Fruit fly (Drosophila melanogaster) whole organism, prepupa: Measurements from ENCODE around the gene CG10750.

Source experiments
- Blimp-1 ChIP-seq: fragments of 200-800 bp; sonication (Bioruptor generic); optimal IDR thresholded peaks from 3 replicates; lab custom pipeline; 2017; ENCODE audit warnings: missing biosample characterization, missing genetic modification characterization, mild to moderate bottlenecking, moderate library complexity, missing genetic modification reagents
- CG32006 ChIP-seq: fragments of 200-800 bp; sonication (Bioruptor generic); optimal IDR thresholded peaks from 3 replicates; lab custom pipeline; 2017; ENCODE audit warnings: missing biosample characterization, mild to moderate bottlenecking, missing genetic modification characterization
- Eip75B ChIP-seq: fragments of 200-800 bp; sonication (Bioruptor generic); optimal IDR thresholded peaks from 3 replicates; lab custom pipeline; 2016; ENCODE audit warnings: missing biosample characterization, missing genetic modification characterization
- Ets96B ChIP-seq: fragments of 200-800 bp; optimal IDR thresholded peaks from 2 replicates; lab custom pipeline; 2019; ENCODE audit warnings: missing biosample characterization, mild to moderate bottlenecking, missing genetic modification characterization, moderate library complexity
- Hr39 ChIP-seq: fragments of 200-800 bp; sonication (Bioruptor generic); optimal IDR thresholded peaks from 2 replicates; lab custom pipeline; 2016; ENCODE audit warnings: missing biosample characterization, missing genetic modification characterization
- Met ChIP-seq: fragments of 200-800 bp; sonication (Bioruptor generic); optimal IDR thresholded peaks from 3 replicates; lab custom pipeline; 2016; ENCODE audit warnings: missing biosample characterization, missing genetic modification characterization
- OdsH ChIP-seq: fragments of 200-800 bp; sonication (Bioruptor generic); optimal IDR thresholded peaks from 3 replicates; lab custom pipeline; 2016; ENCODE audit warnings: missing biosample characterization, missing genetic modification characterization
- Sox14 ChIP-seq: fragments of 200-800 bp; sonication (Bioruptor generic); optimal IDR thresholded peaks from 3 replicates; lab custom pipeline; 2016; ENCODE audit warnings: missing biosample characterization, missing genetic modification characterization
- fkh ChIP-seq: fragments of 200-800 bp; sonication (Bioruptor generic); optimal IDR thresholded peaks from 3 replicates; lab custom pipeline; 2017; ENCODE audit warnings: missing biosample characterization, mild to moderate bottlenecking, missing genetic modification characterization, moderate library complexity
- pdm3 ChIP-seq: fragments of 200-800 bp; sonication (Bioruptor generic); optimal IDR thresholded peaks from 3 replicates; lab custom pipeline; 2016; ENCODE audit warnings: missing biosample characterization, missing genetic modification characterization
- svp ChIP-seq: fragments of 200-800 bp; sonication (Bioruptor generic); peaks from one replicate; lab custom pipeline; 2016; ENCODE audit warnings: missing biosample characterization, missing genetic modification characterization

DNA sequence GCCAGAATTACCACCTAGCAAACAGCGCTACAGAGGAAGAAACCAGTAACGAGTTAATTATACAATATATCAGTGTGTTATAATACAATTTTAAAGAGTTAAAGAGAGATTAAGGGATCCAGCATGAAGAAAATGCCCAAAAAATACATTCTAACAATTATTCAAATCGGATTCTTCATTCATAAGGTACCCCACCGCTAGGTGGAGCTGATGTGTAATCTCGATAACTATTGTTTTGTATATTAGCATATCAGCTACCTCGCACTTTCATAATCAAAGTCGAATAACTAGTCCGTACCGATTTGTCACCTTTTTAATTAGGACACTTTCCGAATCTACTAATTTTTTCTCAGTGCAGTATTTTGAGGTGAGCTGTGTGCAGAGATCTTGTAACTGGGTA is 29.4 kb upstream of the CG10750 start:
- TF ChIP-seq fkh (GFP tag; lab: Kevin White, UChicago) (no peak), svp (GFP tag; lab: Kevin White, UChicago) (peak; percentile 61), pdm3 (GFP tag; lab: Kevin White, UChicago) (peak; percentile 15), Eip75B (no peak), Blimp-1 (no peak), Sox14 (GFP tag; lab: Kevin White, UChicago) (peak; percentile 15), OdsH (peak; percentile 11), Ets96B (peak; percentile 34), Met (GFP tag; lab: Kevin White, UChicago) (peak; percentile 52), CG32006 (GFP tag; lab: Kevin White, UChicago) (peak; percentile 59), Hr39 (no peak)
